Worm (Caenorhabditis elegans) whole organism, late embryonic: Measurements from ENCODE around the gene T03G6.3.

Experiments
- C38D4.7 ChIP-seq: fragments of 200-800 bp; sonication (Bioruptor generic); optimal IDR thresholded peaks from 2 replicates; lab custom pipeline; 2018; ENCODE audit warnings: mild to moderate bottlenecking, missing genetic modification characterization, moderate library complexity, missing compliant biosample characterization
- F13H6.1 ChIP-seq: sonication (generic microtip); optimal IDR thresholded peaks from 2 replicates; lab custom pipeline; 2016; ENCODE audit warnings: missing genetic modification characterization, missing compliant biosample characterization
- K02D7.2 ChIP-seq: sonication (generic microtip); optimal IDR thresholded peaks from 2 replicates; lab custom pipeline; 2017; ENCODE audit warnings: mild to moderate bottlenecking, missing genetic modification characterization, missing compliant biosample characterization
- K09A11.1 ChIP-seq: sonication (generic microtip); optimal IDR thresholded peaks from 2 replicates; lab custom pipeline; 2017; ENCODE audit warnings: antibody characterized with exemption, mild to moderate bottlenecking, missing genetic modification characterization, missing compliant biosample characterization; ENCODE audit not compliant: insufficient read depth
- T23F11.4 ChIP-seq: fragments of 200-800 bp; sonication (Bioruptor generic); optimal IDR thresholded peaks from 2 replicates; lab custom pipeline; 2018; ENCODE audit warnings: mild to moderate bottlenecking, missing genetic modification characterization, missing compliant biosample characterization
- Y22D7AL.16 ChIP-seq: sonication (generic microtip); optimal IDR thresholded peaks from 2 replicates; lab custom pipeline; 2016; ENCODE audit warnings: missing genetic modification characterization, missing compliant biosample characterization
- ahr-1 ChIP-seq: sonication (generic microtip); optimal IDR thresholded peaks from 2 replicates; lab custom pipeline; 2016; ENCODE audit warnings: missing genetic modification characterization, missing compliant biosample characterization
- ama-1 ChIP-seq: fragments of 150-350 bp; optimal IDR thresholded peaks from 2 replicates; lab custom pipeline; 2014
- ceh-18 ChIP-seq: sonication (generic microtip); optimal IDR thresholded peaks from 2 replicates; lab custom pipeline; 2016; ENCODE audit warnings: missing genetic modification characterization, missing compliant biosample characterization
- ceh-2 ChIP-seq: sonication (generic microtip); optimal IDR thresholded peaks from 2 replicates; lab custom pipeline; 2016; ENCODE audit warnings: missing genotype, missing genetic modification characterization, missing compliant biosample characterization
- ceh-24 ChIP-seq: sonication (generic microtip); optimal IDR thresholded peaks from 2 replicates; lab custom pipeline; 2016; ENCODE audit warnings: mild to moderate bottlenecking, missing genetic modification characterization, missing compliant biosample characterization
- ceh-30 ChIP-seq: fragments of 150-350 bp; optimal IDR thresholded peaks from 2 replicates; lab custom pipeline; 2014; ENCODE audit warnings: missing biosample characterization, missing genetic modification characterization
- ceh-34 ChIP-seq: sonication (generic microtip); optimal IDR thresholded peaks from 2 replicates; lab custom pipeline; 2016; ENCODE audit warnings: mild to moderate bottlenecking, missing genetic modification characterization, missing compliant biosample characterization
- ceh-45 ChIP-seq: fragments of 200-800 bp; sonication (Bioruptor generic); IDR thresholded peaks from 2 replicates; pipeline ENCODE4 v1.3.6; 2022; ENCODE audit warnings: missing genetic modification reagents, missing genetic modification characterization, missing compliant biosample characterization
- ceh-6 ChIP-seq: fragments of 200-800 bp; sonication (Bioruptor generic); optimal IDR thresholded peaks from 2 replicates; lab custom pipeline; 2018; ENCODE audit warnings: mild to moderate bottlenecking, missing genetic modification characterization, missing compliant biosample characterization
- elt-2 ChIP-seq: sonication (generic microtip); optimal IDR thresholded peaks from 2 replicates; lab custom pipeline; 2016; ENCODE audit warnings: missing genetic modification reagents, missing genetic modification characterization, missing compliant biosample characterization
- eyg-1 ChIP-seq: sonication (generic microtip); optimal IDR thresholded peaks from 2 replicates; lab custom pipeline; 2016; ENCODE audit warnings: missing genotype, missing genetic modification characterization, missing compliant biosample characterization
- fkh-10 ChIP-seq: fragments of 150-350 bp; optimal IDR thresholded peaks from 2 replicates; lab custom pipeline; 2014; ENCODE audit warnings: missing biosample characterization, missing genetic modification reagents, missing genetic modification characterization
- fkh-6 ChIP-seq: sonication (generic microtip); optimal IDR thresholded peaks from 2 replicates; lab custom pipeline; 2016; ENCODE audit warnings: missing genetic modification characterization, missing compliant biosample characterization
- gmeb-2 ChIP-seq: sonication (generic microtip); optimal IDR thresholded peaks from 2 replicates; lab custom pipeline; 2016; ENCODE audit warnings: missing genetic modification characterization, inconsistent platforms, missing compliant biosample characterization
- lim-6 ChIP-seq: sonication (generic microtip); optimal IDR thresholded peaks from 2 replicates; lab custom pipeline; 2016; ENCODE audit warnings: missing genetic modification characterization, missing compliant biosample characterization
- madf-2 ChIP-seq: sonication (generic microtip); optimal IDR thresholded peaks from 2 replicates; lab custom pipeline; 2017; ENCODE audit warnings: missing genetic modification characterization, missing compliant biosample characterization
- mec-3 ChIP-seq: sonication (generic microtip); optimal IDR thresholded peaks from 2 replicates; lab custom pipeline; 2016; ENCODE audit warnings: borderline replicate concordance, missing genetic modification characterization, missing compliant biosample characterization
- nhr-11 ChIP-seq: fragments of 150-350 bp; optimal IDR thresholded peaks from 2 replicates; lab custom pipeline; 2014; ENCODE audit warnings: missing biosample characterization, missing genetic modification characterization
- npax-4 ChIP-seq: sonication (generic microtip); optimal IDR thresholded peaks from 2 replicates; lab custom pipeline; 2016; ENCODE audit warnings: missing genetic modification characterization, missing compliant biosample characterization
- pag-3 ChIP-seq: sonication (generic microtip); optimal IDR thresholded peaks from 2 replicates; lab custom pipeline; 2016; ENCODE audit warnings: missing compliant biosample characterization, missing genetic modification characterization, borderline replicate concordance
- pax-1 ChIP-seq: fragments of 150-350 bp; optimal IDR thresholded peaks from 2 replicates; lab custom pipeline; 2014; ENCODE audit warnings: missing biosample characterization, missing genetic modification characterization
- pha-2 ChIP-seq: sonication (generic microtip); optimal IDR thresholded peaks from 2 replicates; lab custom pipeline; 2017; ENCODE audit warnings: mild to moderate bottlenecking, missing genetic modification characterization, missing compliant biosample characterization
- ref-2 ChIP-seq: sonication (generic microtip); optimal IDR thresholded peaks from 2 replicates; lab custom pipeline; 2016; ENCODE audit warnings: missing genetic modification characterization, missing compliant biosample characterization
- sox-2 ChIP-seq: fragments of 200-800 bp; sonication (Bioruptor generic); IDR thresholded peaks from 2 replicates; pipeline ENCODE4 v1.3.6; 2022; ENCODE audit warnings: missing genetic modification reagents, missing genetic modification characterization, missing compliant biosample characterization
- sox-4 ChIP-seq: sonication (generic microtip); optimal IDR thresholded peaks from 2 replicates; lab custom pipeline; 2017; ENCODE audit warnings: mild to moderate bottlenecking, missing genetic modification characterization, inconsistent platforms, missing compliant biosample characterization
- syd-9 ChIP-seq: sonication (generic microtip); optimal IDR thresholded peaks from 2 replicates; lab custom pipeline; 2016; ENCODE audit warnings: mild to moderate bottlenecking, missing genetic modification characterization, moderate library complexity, missing compliant biosample characterization
- tbx-2 ChIP-seq: sonication (generic microtip); optimal IDR thresholded peaks from 2 replicates; lab custom pipeline; 2016; ENCODE audit warnings: missing genetic modification characterization, missing compliant biosample characterization
- unc-3 ChIP-seq, 2 experiments: fragments of 200-800 bp in 1 of 2; sonication (Bioruptor generic) in 1 of 2; sonication (generic microtip) in 1 of 2; conservative IDR thresholded peaks in 1 of 2; optimal IDR thresholded peaks in 1 of 2; 2 replicates each; pipeline versions ENCODE4 v1.3.6 to Lab custom; 2016 to 2022; ENCODE audit warnings: missing compliant biosample characterization in 2 of 2, missing genetic modification characterization in 2 of 2, missing genetic modification reagents in 1 of 2
- unc-42 ChIP-seq: sonication (generic microtip); optimal IDR thresholded peaks from 2 replicates; lab custom pipeline; 2016; ENCODE audit warnings: missing genotype, missing genetic modification characterization, missing compliant biosample characterization
- zip-5 ChIP-seq: sonication (generic microtip); optimal IDR thresholded peaks from 2 replicates; lab custom pipeline; 2016; ENCODE audit warnings: missing genetic modification characterization, missing compliant biosample characterization

T03G6.3 gene

ce11 chrX:2613077-2613476, 2.4 kb downstream of the T03G6.3 start (continued):
- TF ChIP-seq sox-4 (tag; lab: Kevin White, UChicago) (peak; percentile 75), ceh-24 (tag; lab: Kevin White, UChicago) (peak; percentile 36), sox-2 (GFP tag; lab: Robert Waterston, UW) (peak; percentile 52; the same call in 1 of the 2 replicates), ceh-2 (tag; lab: Kevin White, UChicago) (peak; percentile 59), ceh-6 (GFP tag; lab: Kevin White, UChicago) (peak; percentile 85), madf-2 (tag; lab: Kevin White, UChicago) (peak; percentile 69), ceh-34 (tag; lab: Kevin White, UChicago) (peak; percentile 82), ahr-1 (tag; lab: Kevin White, UChicago) (no peak), pag-3 (no peak), unc-3 (GFP tag; conservative IDR thresholded peaks at IDR 0.05; lab: Robert Waterston, UW) (peak; percentile 72), unc-3 (tag; optimal IDR thresholded peaks at IDR 0.05; lab: Kevin White, UChicago) (peak; percentile 42), ceh-18 (tag; lab: Kevin White, UChicago) (peak; percentile 13), C38D4.7 (GFP tag; lab: Kevin White, UChicago) (peak; percentile 76), ceh-45 (GFP tag; lab: Robert Waterston, UW) (peak; percentile 79), mec-3 (tag; lab: Kevin White, UChicago) (no peak), ama-1 (lab: Kevin White, UChicago) (no peak)

- no peak for TF ChIP-seq fkh-10 (GFP tag; lab: Kevin White, UChicago)
- TF ChIP-seq K09A11.1 (tag; lab: Kevin White, UChicago) = no peak
- TF ChIP-seq fkh-6 (tag; lab: Kevin White, UChicago) = no peak
- no peak for TF ChIP-seq pha-2 (tag; lab: Kevin White, UChicago)
- TF ChIP-seq ceh-30 (tag; lab: Kevin White, UChicago) = no peak
- no peak for TF ChIP-seq C38D4.7 (GFP tag; lab: Kevin White, UChicago)
- TF ChIP-seq syd-9 (tag; lab: Kevin White, UChicago) = no peak
- no peak for TF ChIP-seq pax-1 (tag; lab: Kevin White, UChicago)
- no peak for TF ChIP-seq mec-3 (tag; lab: Kevin White, UChicago)
- TF ChIP-seq nhr-11 = no peak
- TF ChIP-seq unc-3 (GFP tag; conservative IDR thresholded peaks at IDR 0.05; lab: Robert Waterston, UW) = no peak
- no peak for TF ChIP-seq unc-3 (tag; optimal IDR thresholded peaks at IDR 0.05; lab: Kevin White, UChicago)
- no peak for TF ChIP-seq T23F11.4 (GFP tag; lab: Kevin White, UChicago)
- TF ChIP-seq ceh-2 (tag; lab: Kevin White, UChicago) = no peak
- TF ChIP-seq unc-42 (tag; lab: Kevin White, UChicago) = no peak
- no peak for TF ChIP-seq ceh-6 (GFP tag; lab: Kevin White, UChicago)
Measured at ce11 chrX:2607522-2608278, 7.8 kb downstream of the T03G6.3 start, which contains the start of gene T03G6.1. Gene T03G6.1 (plus strand): TSS chrX:2608228.

- TF ChIP-seq eyg-1 (tag; lab: Kevin White, UChicago) (no peak), elt-2 (tag; lab: Kevin White, UChicago) (no peak), K02D7.2 (tag; lab: Kevin White, UChicago) (no peak), tbx-2 (tag; lab: Kevin White, UChicago) (no peak), npax-4 (tag; lab: Kevin White, UChicago) (no peak), Y22D7AL.16 (tag; lab: Kevin White, UChicago) (no peak), unc-42 (tag; lab: Kevin White, UChicago) (no peak), ceh-30 (tag; lab: Kevin White, UChicago) (no peak), ceh-34 (tag; lab: Kevin White, UChicago) (no peak), ceh-18 (tag; lab: Kevin White, UChicago) (no peak), F13H6.1 (tag; lab: Kevin White, UChicago) (no peak), syd-9 (tag; lab: Kevin White, UChicago) (no peak), ref-2 (tag; lab: Kevin White, UChicago) (no peak), gmeb-2 (tag; lab: Kevin White, UChicago) (no peak), zip-5 (tag; lab: Kevin White, UChicago) (no peak), lim-6 (tag; lab: Kevin White, UChicago) (no peak)
Measured at ce11 chrX:2604358-2605016, 11.0 kb downstream of the T03G6.3 start.
